Worm (Caenorhabditis elegans) whole organism, L4 larva: Measurements from ENCODE around the gene ugt-54.

Experiments used
- F37D6.2 ChIP-seq: sonication (generic microtip); optimal IDR thresholded peaks from 2 replicates; lab custom pipeline; 2016; ENCODE audit warnings: mild to moderate bottlenecking, missing genetic modification characterization, missing compliant biosample characterization
- T26A8.4 ChIP-seq: fragments of 200-800 bp; sonication (Bioruptor generic); IDR thresholded peaks from 2 replicates; pipeline ENCODE4 v1.3.6; 2022; ENCODE audit warnings: missing genetic modification characterization, missing compliant biosample characterization
- Y105C5A.15 ChIP-seq: fragments of 200-800 bp; sonication (Bioruptor generic); IDR thresholded peaks from 2 replicates; pipeline ENCODE4 v1.3.6; 2022; ENCODE audit warnings: missing genetic modification characterization, missing compliant biosample characterization
- ZK337.2 ChIP-seq: fragments of 200-800 bp; sonication (Bioruptor generic); IDR thresholded peaks from 2 replicates; pipeline ENCODE4 v1.3.6; 2022; ENCODE audit warnings: missing genetic modification reagents, missing genetic modification characterization, missing compliant biosample characterization
- ZK546.5 ChIP-seq, 2 experiments: sonication (generic microtip); optimal IDR thresholded peaks; 2 replicates each; lab custom pipeline; 2017; ENCODE audit warnings: missing biosample characterization in 2 of 2, missing genetic modification characterization in 2 of 2
- aly-2 ChIP-seq: sonication (generic microtip); optimal IDR thresholded peaks from 2 replicates; lab custom pipeline; 2018; ENCODE audit warnings: missing biosample characterization, missing genetic modification characterization
- ama-1 ChIP-seq: fragments of 150-350 bp; optimal IDR thresholded peaks from 2 replicates; lab custom pipeline; 2014; ENCODE audit warnings: inconsistent platforms, mixed read lengths
- ceh-28 ChIP-seq: fragments of 150-350 bp; optimal IDR thresholded peaks from 2 replicates; lab custom pipeline; 2014; ENCODE audit warnings: missing biosample characterization, missing genetic modification reagents, missing genetic modification characterization
- ceh-62 ChIP-seq: sonication (generic microtip); optimal IDR thresholded peaks from 2 replicates; lab custom pipeline; 2017; ENCODE audit warnings: missing biosample characterization, missing genetic modification characterization
- dmd-6 ChIP-seq: fragments of 200-800 bp; sonication (Bioruptor generic); IDR thresholded peaks from 2 replicates; pipeline ENCODE4 v1.3.6; 2022; ENCODE audit warnings: missing genetic modification reagents, missing genetic modification characterization, missing compliant biosample characterization
- dmd-9 ChIP-seq: fragments of 200-800 bp; sonication (Bioruptor generic); IDR thresholded peaks from 2 replicates; pipeline ENCODE4 v1.3.6; 2022; ENCODE audit warnings: missing genetic modification reagents, missing genetic modification characterization, missing compliant biosample characterization
- dpl-1 ChIP-seq: fragments of 150-350 bp; optimal IDR thresholded peaks from 2 replicates; lab custom pipeline; 2014; ENCODE audit warnings: missing biosample characterization, missing genetic modification reagents, missing genetic modification characterization
- egl-43 ChIP-seq: fragments of 200-800 bp; sonication (Bioruptor generic); IDR thresholded peaks from 2 replicates; pipeline ENCODE4 v1.3.6; 2022; ENCODE audit warnings: missing genetic modification reagents, missing genetic modification characterization, missing compliant biosample characterization
- fkh-10 ChIP-seq: fragments of 150-350 bp; optimal IDR thresholded peaks from 2 replicates; lab custom pipeline; 2014; ENCODE audit warnings: missing biosample characterization, missing genetic modification reagents, missing genetic modification characterization
- lin-13 ChIP-seq: fragments of 150-350 bp; optimal IDR thresholded peaks from 2 replicates; lab custom pipeline; 2014; ENCODE audit warnings: missing biosample characterization, missing genetic modification reagents, missing genetic modification characterization
- lin-15B ChIP-seq: fragments of 150-350 bp; sonication (generic microtip); optimal IDR thresholded peaks from 3 replicates; lab custom pipeline; 2014; ENCODE audit warnings: missing biosample characterization, missing genetic modification characterization
- lsy-2 ChIP-seq, 2 experiments: fragments of 150-350 bp in 1 of 2; sonication (generic microtip) in 1 of 2; optimal IDR thresholded peaks; 2 replicates each; lab custom pipeline; 2014 to 2017; ENCODE audit warnings: missing biosample characterization in 2 of 2, missing genetic modification characterization in 2 of 2
- madf-5 ChIP-seq, 2 experiments: fragments of 200-800 bp; sonication (Bioruptor generic); IDR thresholded peaks; 2 replicates each; pipeline ENCODE4 v1.3.6; 2022; ENCODE audit warnings: missing compliant biosample characterization in 2 of 2, missing genetic modification characterization in 2 of 2
- mep-1 ChIP-seq: fragments of 150-350 bp; sonication (generic microtip); optimal IDR thresholded peaks from 3 replicates; lab custom pipeline; 2014; ENCODE audit warnings: missing biosample characterization, missing genetic modification characterization
- mes-2 ChIP-seq: sonication (generic microtip); optimal IDR thresholded peaks from 2 replicates; lab custom pipeline; 2016; ENCODE audit warnings: missing genotype, mild to moderate bottlenecking, missing genetic modification characterization, missing compliant biosample characterization; ENCODE audit not compliant: poor library complexity, severe bottlenecking
- nhr-11 ChIP-seq: fragments of 150-350 bp; optimal IDR thresholded peaks from 2 replicates; lab custom pipeline; 2014; ENCODE audit warnings: missing biosample characterization, missing genetic modification characterization
- nhr-42 ChIP-seq: fragments of 200-800 bp; sonication (Bioruptor generic); IDR thresholded peaks from 2 replicates; pipeline ENCODE4 v1.3.6; 2022; ENCODE audit warnings: missing genetic modification characterization, missing compliant biosample characterization
- nhr-6 ChIP-seq: fragments of 150-350 bp; optimal IDR thresholded peaks from 2 replicates; lab custom pipeline; 2014; ENCODE audit warnings: missing biosample characterization, missing genetic modification characterization
- pha-4 ChIP-seq, 2 experiments: fragments of 150-350 bp in 1 of 2; fragments of 200-800 bp in 1 of 2; sonication (Bioruptor generic) in 1 of 2; IDR thresholded peaks in 1 of 2; optimal IDR thresholded peaks in 1 of 2; 2 replicates each; pipeline versions ENCODE4 v1.3.6 to Lab custom; 2014 to 2022; ENCODE audit warnings: missing genetic modification characterization in 2 of 2, missing genetic modification reagents in 2 of 2, missing biosample characterization in 1 of 2, missing compliant biosample characterization in 1 of 2
- sdz-12 ChIP-seq: fragments of 200-800 bp; sonication (Bioruptor generic); optimal IDR thresholded peaks from 2 replicates; lab custom pipeline; 2018; ENCODE audit warnings: mild to moderate bottlenecking, missing genetic modification characterization, missing compliant biosample characterization
- set-16 ChIP-seq: fragments of 200-800 bp; sonication (Bioruptor generic); IDR thresholded peaks from 2 replicates; pipeline ENCODE4 v1.3.6; 2022; ENCODE audit warnings: missing genetic modification reagents, missing genetic modification characterization, missing compliant biosample characterization
- snpc-4 ChIP-seq: fragments of 150-350 bp; optimal IDR thresholded peaks from 2 replicates; lab custom pipeline; 2014; ENCODE audit warnings: missing biosample characterization, missing genetic modification characterization
- spr-3 ChIP-seq: fragments of 200-800 bp; sonication (Bioruptor generic); optimal IDR thresholded peaks from 2 replicates; lab custom pipeline; 2018; ENCODE audit warnings: mild to moderate bottlenecking, missing genetic modification characterization, missing compliant biosample characterization
- unc-39 ChIP-seq: sonication (generic microtip); optimal IDR thresholded peaks from 2 replicates; lab custom pipeline; 2017; ENCODE audit warnings: missing biosample characterization, missing genetic modification characterization
- unc-62 ChIP-seq, 3 experiments: fragments of 150-350 bp in 1 of 3; sonication (generic microtip); optimal IDR thresholded peaks in 2 of 3; peaks in 1 of 3; 1 replicate in 1 of 3; 2 replicates in 2 of 3; lab custom pipeline; 2014 to 2017; ENCODE audit warnings: missing biosample characterization in 3 of 3, missing genetic modification characterization in 3 of 3, missing genetic modification reagents in 3 of 3, missing genotype in 1 of 3
- zag-1 ChIP-seq: fragments of 150-350 bp; optimal IDR thresholded peaks from 2 replicates; lab custom pipeline; 2014; ENCODE audit warnings: missing biosample characterization, missing genetic modification characterization
- zip-11 ChIP-seq: fragments of 200-800 bp; sonication (Bioruptor generic); IDR thresholded peaks from 2 replicates; pipeline ENCODE4 v1.3.6; 2022; ENCODE audit warnings: missing genetic modification characterization, missing compliant biosample characterization

Gene ugt-54

ce11 chrIV:10734527-10735436 is 26.7 kb upstream of the ugt-54 start, which contains the start of the genes orc-5 and cyb-1 (continued):
- TF ChIP-seq zag-1 (no peak), dmd-9 (GFP tag; lab: Robert Waterston, UW) (no peak), sdz-12 (GFP tag; lab: Kevin White, UChicago) (no peak), T26A8.4 (GFP tag; lab: Robert Waterston, UW) (no peak), unc-62 (GFP tag; optimal IDR thresholded peaks at IDR 0.05 in 1 of 2; lab: Kevin White, UChicago) (peak in 1 of 2 experiments; percentile 92), unc-62 (tag; optimal IDR thresholded peaks at IDR 0.05; lab: Kevin White, UChicago) (no peak), lin-13 (GFP tag; lab: Kevin White, UChicago) (peak; percentile 21), unc-39 (tag; lab: Kevin White, UChicago) (no peak)
- TF ChIP-seq, all 104 proteins: peak for 17

ce11 chrIV:10737011-10737553 is 24.4 kb upstream of the ugt-54 start, which contains the start of gene grl-21:
grl-21 (plus strand) TSS chrIV:10737474.
- no peak for TF ChIP-seq dmd-6
- no peak for TF ChIP-seq lin-15B
- no peak for TF ChIP-seq Y105C5A.15 (GFP tag; lab: Robert Waterston, UW)
- no peak for TF ChIP-seq snpc-4 (tag; lab: Kevin White, UChicago)
- no peak for TF ChIP-seq F37D6.2 (tag; lab: Kevin White, UChicago)
- TF ChIP-seq madf-5 (GFP tag; IDR thresholded peaks at IDR 0.05; lab: Robert Waterston, UW), result no peak
- TF ChIP-seq, all 104 proteins: peak for 0

- TF ChIP-seq dpl-1 (GFP tag; lab: Kevin White, UChicago) (no peak), mes-2 (tag; lab: Kevin White, UChicago) (no peak), spr-3 (GFP tag; lab: Kevin White, UChicago) (no peak), unc-62 (GFP tag; optimal IDR thresholded peaks at IDR 0.05 in 1 of 2; lab: Kevin White, UChicago) (peak in 1 of 2 experiments; percentile 91), unc-62 (tag; optimal IDR thresholded peaks at IDR 0.05; lab: Kevin White, UChicago) (no peak), ZK337.2 (no peak), ceh-28 (no peak)
Observed at ce11 chrIV:10738328-10738727, 23.2 kb upstream of the ugt-54 start, which contains the start of gene ssp-34. ssp-34 (minus strand) TSS chrIV:10738602.

- no peak for TF ChIP-seq fkh-10 (GFP tag; lab: Kevin White, UChicago)
- TF ChIP-seq set-16 (GFP tag; lab: Robert Waterston, UW), result no peak
- TF ChIP-seq egl-43 (GFP tag; lab: Robert Waterston, UW), result no peak
- TF ChIP-seq spr-3 (GFP tag; lab: Kevin White, UChicago), result no peak
- no peak for TF ChIP-seq zip-11 (GFP tag; lab: Robert Waterston, UW)
- TF ChIP-seq unc-62 (GFP tag; optimal IDR thresholded peaks at IDR 0.05 in 1 of 2; lab: Kevin White, UChicago), result no peak
- TF ChIP-seq unc-62 (tag; optimal IDR thresholded peaks at IDR 0.05; lab: Kevin White, UChicago), result no peak
- TF ChIP-seq mep-1 (tag; lab: Kevin White, UChicago), result no peak
- TF ChIP-seq ama-1 (lab: Kevin White, UChicago), result no peak
- no peak for TF ChIP-seq snpc-4 (tag; lab: Kevin White, UChicago)
- TF ChIP-seq lsy-2 (tag; optimal IDR thresholded peaks at IDR 0.05; lab: Kevin White, UChicago), result no peak
- TF ChIP-seq nhr-11 (tag; lab: Kevin White, UChicago), result no peak
- TF ChIP-seq pha-4 (GFP tag; IDR thresholded peaks at IDR 0.05; lab: Robert Waterston, UW), result no peak
- TF ChIP-seq pha-4 (tag; optimal IDR thresholded peaks at IDR 0.05; lab: Kevin White, UChicago), result no peak
- TF ChIP-seq nhr-6, result no peak
- no peak for TF ChIP-seq nhr-42
- no peak for TF ChIP-seq ZK546.5 (tag; optimal IDR thresholded peaks at IDR 0.05; lab: Kevin White, UChicago)
- TF ChIP-seq ceh-62 (tag; lab: Kevin White, UChicago), result no peak
- TF ChIP-seq aly-2, result no peak
- TF ChIP-seq lin-13 (GFP tag; lab: Kevin White, UChicago), result no peak
Observed at ce11 chrIV:10744475-10744874, 17.0 kb upstream of the ugt-54 start, which contains the start of gene T25B9.3. T25B9.3 (plus strand) TSS chrIV:10744775.
